Fruit fly (Drosophila melanogaster) Kc167 (cell line): Measurements from ENCODE around the gene Oscillin.

Experiments
- Myc ChIP-seq: fragments of >200 bp; optimal IDR thresholded peaks from 2 replicates; lab custom pipeline; 2017; ENCODE audit warnings: missing external identifiers
- Sin3A ChIP-seq: fragments of >200 bp; optimal IDR thresholded peaks from 2 replicates; lab custom pipeline; 2018; ENCODE audit warnings: missing external identifiers
- h ChIP-seq: fragments of >200 bp; optimal IDR thresholded peaks from 3 replicates; lab custom pipeline; 2018; ENCODE audit warnings: missing external identifiers
- insv ChIP-seq: fragments of >200 bp; optimal IDR thresholded peaks from 3 replicates; lab custom pipeline; 2018; ENCODE audit warnings: missing external identifiers
- psq ChIP-seq: fragments of >200 bp; optimal IDR thresholded peaks from 2 replicates; lab custom pipeline; 2017; ENCODE audit warnings: missing external identifiers
- ttk ChIP-seq: sonication (Bioruptor generic); optimal IDR thresholded peaks from 2 replicates; lab custom pipeline; 2017; ENCODE audit warnings: missing external identifiers

The Oscillin gene

DNA sequence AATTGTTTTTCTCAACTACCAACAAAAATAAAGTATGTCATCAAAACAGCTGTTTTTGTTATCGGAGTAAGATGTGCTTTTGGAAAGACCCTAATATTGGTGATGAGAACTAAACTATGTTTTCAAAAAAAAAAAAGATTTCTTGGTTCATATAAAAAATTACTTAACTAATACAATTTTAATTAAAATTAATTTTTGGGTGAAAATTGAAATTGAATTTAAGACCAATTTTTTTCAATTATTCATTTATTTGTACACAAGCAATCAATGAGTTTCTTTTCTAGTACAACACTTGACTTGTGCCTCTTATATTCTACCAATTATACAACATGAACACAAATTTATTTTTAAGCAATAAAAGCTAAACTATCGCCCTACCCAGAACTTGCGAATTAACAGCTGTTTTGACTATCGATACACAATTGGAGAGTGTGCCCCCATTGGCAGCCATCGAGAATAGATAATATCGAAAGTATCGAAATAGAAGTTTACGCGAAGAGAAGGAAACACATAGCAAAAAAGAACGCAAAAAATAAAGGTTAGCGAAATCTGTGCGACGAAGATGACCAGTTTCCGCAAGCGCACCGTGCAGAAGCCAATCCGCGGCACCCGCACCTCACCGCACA is 22.9 kb upstream of the Oscillin start, which contains the start of the genes Vps52 and Elp4:
Gene Vps52 (minus strand): TSS at position 51 of the 626 bp plus-strand sequence.
Gene Elp4 (plus strand): TSS at position 292 of the 626 bp plus-strand sequence.
- TF ChIP-seq Myc (lab: Kevin White, UChicago), result no peak
- TF ChIP-seq psq (lab: Kevin White, UChicago), result no peak
- no peak for TF ChIP-seq ttk (lab: Kevin White, UChicago)
- no peak for TF ChIP-seq insv

DNA sequence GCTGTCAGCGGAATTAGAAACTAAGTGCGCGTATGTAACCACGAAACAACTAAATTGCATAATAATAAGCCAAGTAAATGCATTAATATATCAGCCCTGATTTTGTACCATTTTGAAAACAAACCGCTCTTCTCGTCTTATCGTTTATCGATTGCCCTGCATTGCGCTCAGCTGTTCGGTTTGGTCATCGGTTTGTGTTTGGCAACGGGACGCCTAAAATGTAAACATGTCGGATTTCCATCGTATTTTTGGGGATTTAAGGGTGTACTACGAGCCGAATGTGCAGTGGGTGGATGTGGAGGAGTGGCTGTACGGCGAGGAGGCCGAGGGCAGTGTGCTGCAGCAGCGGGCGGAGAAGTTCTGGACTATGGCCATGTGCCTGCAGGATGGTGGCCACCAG is 21.2 kb upstream of the Oscillin start, which contains the start of gene Cap-D3:
Gene Cap-D3 (plus strand): TSS at position 183 of the 400 bp plus-strand sequence.
- TF ChIP-seq psq (lab: Kevin White, UChicago), result no peak

DNA sequence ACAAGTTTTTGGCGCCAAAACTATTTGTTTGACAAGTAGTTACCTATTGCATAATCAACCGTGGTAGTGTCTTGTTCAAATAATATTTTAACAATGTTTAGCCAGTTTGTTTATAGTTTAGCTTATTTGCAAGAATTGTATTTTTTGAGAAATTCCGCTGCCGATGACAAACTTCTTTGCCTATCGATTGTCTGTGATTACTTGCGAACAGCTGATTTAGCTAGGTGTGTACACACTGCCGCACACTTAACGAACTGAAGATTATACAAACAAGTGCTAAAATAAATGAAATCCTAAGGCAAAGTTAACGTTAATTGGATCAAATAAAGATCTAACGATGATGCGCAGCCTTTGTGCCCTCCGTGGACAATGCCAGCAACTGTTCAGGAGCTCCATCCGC is 20.1 kb upstream of the Oscillin start, which contains the start of gene Cox11:
Gene Cox11 (plus strand): TSS at position 220 of the 400 bp plus-strand sequence.
- TF ChIP-seq Myc (lab: Kevin White, UChicago) (no peak), Sin3A (lab: Kevin White, UChicago) (no peak), ttk (lab: Kevin White, UChicago) (no peak), h (lab: Kevin White, UChicago) (no peak), psq (lab: Kevin White, UChicago) (no peak), insv (no peak)

DNA sequence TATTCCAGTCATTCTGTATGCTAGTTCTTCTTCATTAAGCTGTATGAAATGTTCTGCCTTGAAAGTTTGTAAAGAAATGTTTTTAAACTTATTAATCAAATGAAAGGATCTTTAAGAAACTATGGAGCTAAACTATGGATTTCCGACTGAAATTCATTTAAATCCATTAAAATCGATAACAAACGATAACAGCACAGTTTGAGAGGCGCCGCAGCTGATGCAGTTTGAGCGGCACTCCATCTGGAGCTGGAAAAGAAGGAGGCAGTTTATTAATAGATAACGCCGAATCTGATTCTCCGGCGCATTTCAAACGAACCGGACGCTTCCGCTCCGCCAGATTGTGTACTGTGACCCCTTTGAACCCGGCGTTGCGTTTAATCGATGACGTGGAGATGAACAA is 19.0 kb upstream of the Oscillin start, which contains the start of gene CG31915:
Gene CG31915 (plus strand): TSS at position 263 of the 400 bp plus-strand sequence.
- TF ChIP-seq Myc (lab: Kevin White, UChicago) (no peak), psq (lab: Kevin White, UChicago) (no peak), Sin3A (lab: Kevin White, UChicago) (no peak), ttk (lab: Kevin White, UChicago) (no peak), h (lab: Kevin White, UChicago) (no peak), insv (no peak)

DNA sequence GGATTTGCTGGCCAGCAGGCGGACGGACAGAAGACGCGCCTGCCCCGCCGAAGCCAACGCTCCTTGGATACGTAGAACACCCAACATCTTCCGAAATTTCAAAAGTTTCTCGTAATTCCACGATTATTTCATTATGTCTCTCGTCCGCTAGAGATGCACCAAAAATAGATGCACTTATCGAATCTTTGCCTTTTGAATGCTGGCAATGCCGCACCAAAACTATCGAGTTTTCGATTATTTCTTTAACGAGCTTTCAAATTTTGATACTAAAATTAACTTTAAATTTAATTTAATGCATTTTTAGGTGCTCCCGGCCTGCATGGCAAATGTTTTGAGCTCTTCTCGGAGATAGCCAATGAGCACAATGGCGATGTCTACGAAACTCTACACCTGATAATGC is 14.8 kb upstream of the Oscillin start, which contains the start of gene Coq6:
Gene Coq6 (minus strand): TSS at position 163 of the 400 bp plus-strand sequence.
- TF ChIP-seq Myc (lab: Kevin White, UChicago) (no peak), ttk (lab: Kevin White, UChicago) (no peak), insv (no peak), psq (lab: Kevin White, UChicago) (no peak), Sin3A (lab: Kevin White, UChicago) (no peak), h (lab: Kevin White, UChicago) (no peak)

DNA sequence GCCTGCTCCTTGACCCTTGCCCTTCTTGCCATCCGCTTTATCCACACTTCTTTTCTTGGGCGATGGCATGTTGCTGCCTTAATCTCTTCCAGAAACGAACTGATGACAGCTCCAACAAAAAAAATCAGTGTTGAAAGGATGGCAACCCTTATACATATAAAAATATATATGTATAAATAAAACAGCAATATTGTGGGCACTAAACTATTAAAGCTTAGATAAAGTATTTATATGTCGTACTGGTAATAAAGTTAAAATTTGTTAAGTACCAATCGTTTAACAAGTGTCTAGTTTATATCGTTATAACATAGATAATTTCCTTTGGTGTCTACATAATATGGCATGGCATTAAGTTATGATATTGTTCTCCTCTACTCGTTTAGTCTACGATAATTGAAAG is 10.2 kb upstream of the Oscillin start, which contains the start of gene tomb:
Gene tomb (minus strand): TSS at position 101 of the 400 bp plus-strand sequence.
- TF ChIP-seq h (lab: Kevin White, UChicago) (no peak), insv (no peak), psq (lab: Kevin White, UChicago) (no peak), Myc (lab: Kevin White, UChicago) (no peak), ttk (lab: Kevin White, UChicago) (no peak), Sin3A (lab: Kevin White, UChicago) (no peak)

DNA sequence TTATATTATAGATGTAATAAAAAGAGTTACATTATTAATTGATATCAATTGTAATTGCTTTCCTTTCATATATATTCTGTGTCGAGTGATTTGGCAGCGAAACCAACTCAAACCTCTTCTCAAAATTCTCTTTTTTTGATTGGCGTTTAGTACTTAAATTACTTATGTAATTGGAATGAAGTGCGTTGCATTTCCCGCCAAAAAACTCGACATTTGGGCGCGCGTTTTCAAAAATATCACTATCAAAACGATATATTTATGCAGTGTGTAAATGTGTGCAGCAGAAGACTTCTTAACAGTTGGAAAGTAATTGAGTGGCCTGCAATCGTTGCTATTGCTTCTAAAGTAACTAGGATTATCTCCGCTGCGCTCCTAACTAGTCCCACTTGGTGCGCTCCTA is 9.8 kb upstream of the Oscillin start:
- no peak for TF ChIP-seq psq (lab: Kevin White, UChicago)
- no peak for TF ChIP-seq insv

DNA sequence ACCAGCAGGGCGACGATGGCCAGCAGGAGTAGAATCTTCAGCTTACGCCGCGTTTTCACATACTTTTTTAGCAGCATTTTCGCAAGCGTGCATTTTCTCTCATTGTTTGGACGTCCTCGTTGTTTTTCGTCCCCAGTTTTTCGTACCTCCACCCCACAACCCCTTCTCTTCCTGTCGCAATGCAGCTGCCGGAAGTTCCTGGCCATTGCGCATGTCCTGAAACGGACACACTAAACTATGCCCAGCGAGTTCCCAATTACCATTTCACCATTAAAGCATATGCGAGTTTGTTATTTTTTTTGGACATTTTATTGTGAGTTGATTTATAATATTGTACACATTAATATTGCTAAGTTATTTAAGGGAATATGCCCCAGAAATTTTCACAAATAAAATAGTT is 7.9 kb upstream of the Oscillin start, which contains the start of gene CG14015:
Gene CG14015 (minus strand): TSS at position 163 of the 400 bp plus-strand sequence.
- TF ChIP-seq psq (lab: Kevin White, UChicago) (no peak), Myc (lab: Kevin White, UChicago) (no peak), h (lab: Kevin White, UChicago) (no peak), insv (no peak)

DNA sequence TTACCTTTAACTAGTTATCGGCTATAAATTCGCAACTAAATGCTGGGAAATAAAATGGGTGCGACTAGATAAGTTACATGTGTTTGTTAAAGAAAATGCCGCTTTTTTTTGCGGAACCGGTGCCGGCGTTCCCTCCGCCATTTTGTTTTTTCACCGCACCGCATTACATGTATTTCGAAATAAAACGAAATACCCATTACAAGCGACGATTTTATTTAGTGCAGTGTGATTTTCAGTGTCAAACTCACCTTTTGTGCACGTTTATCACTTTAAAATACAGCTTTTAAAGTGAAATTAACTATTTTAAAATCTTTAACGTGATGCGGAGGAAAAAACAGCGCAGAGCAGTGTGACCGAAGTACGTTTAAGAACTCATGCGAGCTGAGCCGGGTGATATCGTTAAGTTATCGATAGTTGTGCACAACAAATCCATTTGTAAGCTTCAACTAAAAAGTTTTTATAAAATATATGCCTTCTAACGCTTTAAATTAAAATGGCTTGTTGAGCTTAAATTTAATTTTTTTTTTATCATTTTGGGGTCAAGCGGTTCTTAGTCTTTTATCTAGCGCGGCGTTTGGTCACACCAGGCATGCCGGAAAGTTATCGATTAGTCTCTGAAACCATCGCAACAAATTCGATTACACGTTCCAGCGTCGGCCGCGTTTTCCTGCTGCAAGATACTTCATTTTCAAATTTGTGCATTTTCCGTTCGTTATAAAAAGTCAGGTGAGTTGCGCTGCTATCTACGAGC is 4.8 kb upstream of the Oscillin start, which contains the start of the genes Hel25E and Lam:
Gene Hel25E (minus strand): TSS at position 380 of the 751 bp plus-strand sequence.
Gene Lam (plus strand): TSS at position 546 of the 751 bp plus-strand sequence.
- no peak for TF ChIP-seq insv
- no peak for TF ChIP-seq Sin3A (lab: Kevin White, UChicago)
- no peak for TF ChIP-seq psq (lab: Kevin White, UChicago)
- no peak for TF ChIP-seq h (lab: Kevin White, UChicago)
- no peak for TF ChIP-seq Myc (lab: Kevin White, UChicago)
- TF ChIP-seq ttk (lab: Kevin White, UChicago), result no peak

DNA sequence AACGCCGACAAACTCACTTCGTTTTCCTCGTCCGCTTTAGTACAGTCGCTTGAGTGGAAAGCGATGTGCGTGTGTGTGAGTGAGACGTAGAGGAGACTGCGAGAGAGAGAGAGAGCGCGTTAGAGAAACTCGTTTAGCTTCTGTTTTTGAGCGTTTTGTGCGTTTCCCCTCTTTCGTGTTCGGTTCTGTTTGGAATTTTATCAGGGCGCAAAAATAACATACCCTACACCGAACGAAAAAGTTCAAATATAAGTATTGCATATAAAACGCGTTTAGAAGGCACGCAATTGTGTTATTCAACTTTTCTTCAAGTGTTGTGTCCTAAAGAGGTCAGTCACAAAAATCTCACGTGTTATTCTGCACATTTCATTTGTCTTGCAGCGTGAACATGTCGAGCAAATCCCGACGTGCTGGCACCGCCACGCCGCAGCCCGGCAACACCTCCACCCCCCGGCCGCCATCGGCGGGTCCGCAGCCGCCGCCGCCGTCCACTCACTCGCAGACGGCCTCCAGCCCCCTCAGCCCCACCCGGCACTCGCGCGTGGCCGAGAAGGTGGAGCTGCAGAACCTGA is 3.9 kb upstream of the Oscillin start:
- no peak for TF ChIP-seq ttk (lab: Kevin White, UChicago)
- no peak for TF ChIP-seq h (lab: Kevin White, UChicago)

DNA sequence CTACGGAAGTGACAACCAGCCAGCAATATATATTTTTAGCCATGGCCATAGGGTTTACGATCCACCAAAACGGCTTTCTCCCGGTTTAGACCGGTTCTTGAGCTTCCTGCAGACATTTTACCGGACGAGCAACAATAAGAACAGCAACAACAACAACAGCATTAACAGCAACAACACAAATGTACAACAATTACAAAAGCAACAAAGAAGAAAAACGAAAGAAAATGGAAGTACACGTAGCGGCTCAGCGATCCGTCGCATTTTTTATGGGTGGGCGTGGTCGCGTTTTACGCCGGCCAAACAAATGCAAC is 724 bp upstream of the Oscillin start:
- TF ChIP-seq Myc (lab: Kevin White, UChicago), result no peak
- no peak for TF ChIP-seq h (lab: Kevin White, UChicago)
- TF ChIP-seq psq (lab: Kevin White, UChicago), result no peak
- TF ChIP-seq Sin3A (lab: Kevin White, UChicago), result no peak
- no peak for TF ChIP-seq insv
- no peak for TF ChIP-seq ttk (lab: Kevin White, UChicago)

DNA sequence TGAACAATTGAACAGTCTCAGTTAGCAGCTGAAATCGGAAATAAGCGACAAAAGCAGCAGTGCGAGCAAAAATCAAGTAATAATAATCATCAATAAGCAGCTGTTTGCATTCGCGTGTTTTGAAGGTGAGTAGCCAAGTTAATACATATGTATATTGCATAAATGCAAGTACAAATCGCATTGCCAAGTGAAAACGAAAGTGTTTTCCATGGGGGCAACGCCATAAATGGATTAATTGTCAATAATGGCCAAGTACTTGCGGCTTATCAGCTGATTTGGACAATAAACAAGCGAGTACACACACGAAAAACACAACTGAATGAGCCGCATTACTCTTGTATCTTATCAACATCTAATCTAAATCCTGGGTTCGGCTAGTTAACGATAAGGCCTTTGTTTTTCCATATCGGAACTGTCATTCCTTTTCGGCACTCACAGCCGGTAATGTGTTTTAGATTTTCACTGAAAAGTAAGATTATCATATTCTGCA is 447 bp downstream of the Oscillin start:
- no peak for TF ChIP-seq insv
- TF ChIP-seq Myc (lab: Kevin White, UChicago), result no peak
- no peak for TF ChIP-seq ttk (lab: Kevin White, UChicago)
- no peak for TF ChIP-seq psq (lab: Kevin White, UChicago)
- TF ChIP-seq Sin3A (lab: Kevin White, UChicago), result no peak
- TF ChIP-seq h (lab: Kevin White, UChicago), result no peak
